Worm (Caenorhabditis elegans) whole organism, L2 larva: ENCODE results near the gene pgp-7.

ENCODE experiments used
- crh-2 ChIP-seq: sonication (generic microtip); optimal IDR thresholded peaks from 2 replicates; lab custom pipeline; 2017; ENCODE audit warnings: missing biosample characterization, missing genetic modification characterization
- elt-3 ChIP-seq: sonication (generic microtip); optimal IDR thresholded peaks from 2 replicates; lab custom pipeline; 2017; ENCODE audit warnings: missing biosample characterization, missing genetic modification characterization
- lin-13 ChIP-seq: fragments of 150-350 bp; optimal IDR thresholded peaks from 2 replicates; lab custom pipeline; 2014; ENCODE audit warnings: missing biosample characterization, missing genetic modification reagents, missing genetic modification characterization
- mbf-1 ChIP-seq: sonication (generic microtip); optimal IDR thresholded peaks from 2 replicates; lab custom pipeline; 2017; ENCODE audit warnings: missing biosample characterization, missing genetic modification characterization
- nhr-10 ChIP-seq: sonication (generic microtip); optimal IDR thresholded peaks from 2 replicates; lab custom pipeline; 2017; ENCODE audit warnings: missing biosample characterization, missing genetic modification characterization
- unc-39 ChIP-seq: fragments of 150-350 bp; optimal IDR thresholded peaks from 2 replicates; lab custom pipeline; 2014; ENCODE audit warnings: missing biosample characterization, missing genetic modification characterization
- unc-55 ChIP-seq: fragments of 150-350 bp; sonication (generic microtip); optimal IDR thresholded peaks from 3 replicates; lab custom pipeline; 2014; ENCODE audit warnings: missing biosample characterization, missing genetic modification reagents, missing genetic modification characterization
- unc-62 ChIP-seq: fragments of 150-350 bp; optimal IDR thresholded peaks from 2 replicates; lab custom pipeline; 2014; ENCODE audit warnings: missing biosample characterization, missing genetic modification reagents, missing genetic modification characterization
- ztf-11 ChIP-seq: sonication (generic microtip); optimal IDR thresholded peaks from 2 replicates; lab custom pipeline; 2017; ENCODE audit warnings: missing biosample characterization, missing genetic modification characterization
- ztf-4 ChIP-seq: fragments of 150-350 bp; optimal IDR thresholded peaks from 2 replicates; lab custom pipeline; 2014; ENCODE audit warnings: missing biosample characterization, missing genetic modification characterization

- TF ChIP-seq unc-55 (GFP tag; lab: Kevin White, UChicago) (no peak), mbf-1 (tag; lab: Kevin White, UChicago) (no peak), crh-2 (tag; lab: Kevin White, UChicago) (no peak), unc-39 (tag; lab: Kevin White, UChicago) (no peak), ztf-4 (tag; lab: Kevin White, UChicago) (no peak), elt-3 (tag; lab: Kevin White, UChicago) (no peak), ztf-11 (tag; lab: Kevin White, UChicago) (no peak), lin-13 (no peak), unc-62 (GFP tag; lab: Kevin White, UChicago) (no peak), nhr-10 (tag; lab: Kevin White, UChicago) (no peak)
Observed at ce11 chrX:10859211-10859610, 10.8 kb downstream of the pgp-7 start, which contains the start of gene pgp-5.
